Fruit fly (Drosophila melanogaster) whole organism, adult: ENCODE data around the gene Smn.

ENCODE experiments used
- CG11617 ChIP-seq: fragments of 200-800 bp; sonication (Bioruptor generic); optimal IDR thresholded peaks from 2 replicates; lab custom pipeline; 2017; ENCODE audit warnings: mild to moderate bottlenecking, missing biosample characterization, missing genetic modification reagents, missing genetic modification characterization
- CG33017 ChIP-seq: fragments of 200-800 bp; sonication (Bioruptor generic); optimal IDR thresholded peaks from 2 replicates; lab custom pipeline; 2018; ENCODE audit warnings: missing biosample characterization, mild to moderate bottlenecking, missing genetic modification characterization, moderate library complexity
- CG7045 ChIP-seq: fragments of 200-800 bp; sonication (Bioruptor generic); optimal IDR thresholded peaks from 2 replicates; lab custom pipeline; 2017; ENCODE audit warnings: missing biosample characterization, mild to moderate bottlenecking, missing genetic modification characterization
- Clk ChIP-seq: fragments of 200-800 bp; sonication (Bioruptor generic); optimal IDR thresholded peaks from 2 replicates; lab custom pipeline; 2017; ENCODE audit warnings: missing biosample characterization, missing genetic modification characterization
- Hr96 ChIP-seq: fragments of 200-800 bp; sonication (Bioruptor generic); optimal IDR thresholded peaks from 2 replicates; lab custom pipeline; 2016; ENCODE audit warnings: missing biosample characterization, missing genetic modification characterization
- Mnt ChIP-seq: fragments of 200-800 bp; sonication (Bioruptor generic); optimal IDR thresholded peaks from 2 replicates; lab custom pipeline; 2016; ENCODE audit warnings: missing biosample characterization, mild to moderate bottlenecking, missing genetic modification characterization
- bab1 ChIP-seq: fragments of 200-800 bp; sonication (Bioruptor generic); optimal IDR thresholded peaks from 3 replicates; lab custom pipeline; 2019; ENCODE audit warnings: missing biosample characterization, mild to moderate bottlenecking, missing genetic modification characterization, moderate library complexity
- cic ChIP-seq: fragments of 200-800 bp; sonication (Bioruptor generic); optimal IDR thresholded peaks from 2 replicates; lab custom pipeline; 2017; ENCODE audit warnings: missing biosample characterization, mild to moderate bottlenecking, missing genetic modification characterization, moderate library complexity
- cnc ChIP-seq, 2 experiments: fragments of >200 bp; optimal IDR thresholded peaks; 2 replicates each; lab custom pipeline; 2017
- pad ChIP-seq: fragments of 200-800 bp; sonication (Bioruptor generic); optimal IDR thresholded peaks from 3 replicates; lab custom pipeline; 2017; ENCODE audit warnings: missing biosample characterization, missing genetic modification characterization, mild to moderate bottlenecking, moderate library complexity, missing genetic modification reagents
- tj ChIP-seq: fragments of 200-800 bp; sonication (Bioruptor generic); optimal IDR thresholded peaks from 3 replicates; lab custom pipeline; 2017; ENCODE audit warnings: missing biosample characterization, mild to moderate bottlenecking, missing genetic modification characterization, moderate library complexity

Smn gene

DNA sequence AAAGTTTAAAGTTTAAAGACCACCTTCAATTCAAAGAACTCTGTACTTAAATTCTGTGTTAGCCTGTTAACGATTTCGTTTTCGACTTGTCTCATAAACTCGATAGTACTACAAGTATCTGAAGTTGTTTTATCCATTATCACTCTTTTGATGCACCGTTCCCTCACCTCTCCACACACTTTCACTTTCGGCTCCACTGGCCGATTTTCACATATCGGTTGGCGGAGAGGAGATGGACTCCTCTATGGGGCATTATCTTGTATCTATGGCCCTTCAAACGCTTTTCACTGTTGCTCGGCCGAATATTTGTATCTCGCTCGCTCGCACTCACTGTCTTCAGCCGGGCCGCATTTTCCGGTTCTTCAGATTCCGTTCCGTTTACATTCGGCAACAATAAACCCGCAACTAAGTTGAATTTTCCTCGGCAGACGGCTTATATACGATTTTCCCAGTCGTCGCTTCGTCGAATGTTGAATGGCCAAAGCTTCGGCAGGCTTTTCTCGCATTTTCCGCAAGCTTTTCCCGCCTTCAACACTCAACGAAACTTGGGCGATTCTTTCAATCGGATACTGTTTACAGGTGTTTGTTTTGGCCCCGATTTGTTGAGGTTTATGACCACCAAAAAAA is 38.2 kb downstream of the Smn start, which contains the start of gene CG43373:
Gene CG43373 (minus strand): TSS at position 373 of the 627 bp plus-strand sequence.
- no peak for TF ChIP-seq tj (GFP tag; lab: Kevin White, UChicago)
- no peak for TF ChIP-seq cic
- no peak for TF ChIP-seq Hr96 (GFP tag; lab: Kevin White, UChicago)
- no peak for TF ChIP-seq Mnt (GFP tag; lab: Kevin White, UChicago)
- TF ChIP-seq cnc (optimal IDR thresholded peaks at IDR 0.05; lab: Kevin White, UChicago), result no peak
- no peak for TF ChIP-seq CG33017 (tag; lab: Kevin White, UChicago)
- TF ChIP-seq CG7045 (GFP tag; lab: Kevin White, UChicago), result no peak
- no peak for TF ChIP-seq CG11617 (GFP tag; lab: Kevin White, UChicago)
- TF ChIP-seq bab1 (GFP tag; lab: Kevin White, UChicago), result no peak
- TF ChIP-seq Clk (GFP tag; lab: Kevin White, UChicago), result no peak

DNA sequence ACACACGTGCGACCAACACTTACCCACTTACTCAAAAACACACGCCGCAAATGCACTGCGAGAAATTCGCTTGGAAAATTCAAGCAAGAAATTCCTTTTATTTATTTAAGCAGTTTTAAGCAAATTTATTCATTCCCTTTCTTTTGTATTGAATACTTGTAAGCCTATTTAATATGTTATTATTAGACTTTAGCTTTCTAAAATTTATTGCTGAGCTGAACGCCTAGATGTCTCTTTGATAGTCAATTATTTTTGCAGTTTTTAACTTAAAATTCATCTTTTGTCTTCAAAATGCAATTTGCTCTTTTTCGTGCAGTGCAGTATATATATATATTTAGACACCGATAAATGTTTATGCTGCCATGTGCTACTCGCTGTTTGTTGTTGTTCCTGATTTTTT is 47.4 kb downstream of the Smn start:
- TF ChIP-seq pad (GFP tag; lab: Kevin White, UChicago), result no peak
- peak; percentile 57 for TF ChIP-seq bab1 (GFP tag; lab: Kevin White, UChicago)
